Fruit fly (Drosophila melanogaster) whole organism, embryonic: ENCODE data around the gene Pde11.

Source experiments
- Abd-B ChIP-seq: fragments of 200-800 bp; sonication (Bioruptor generic); optimal IDR thresholded peaks from 2 replicates; lab custom pipeline; 2018; ENCODE audit warnings: missing biosample characterization, mild to moderate bottlenecking, missing genetic modification characterization, moderate library complexity
- Aef1 ChIP-seq: fragments of 200-800 bp; sonication (Bioruptor generic); IDR thresholded peaks from 3 replicates; pipeline ENCODE4 v1.3.6; 2022; ENCODE audit warnings: missing biosample characterization, missing genetic modification characterization
- Bteb2 ChIP-seq: fragments of 200-800 bp; sonication (Bioruptor generic); optimal IDR thresholded peaks from 2 replicates; lab custom pipeline; 2016; ENCODE audit warnings: missing biosample characterization, missing genetic modification characterization
- CG11085 ChIP-seq: fragments of 200-800 bp; sonication (Bioruptor generic); IDR thresholded peaks from 2 replicates; pipeline ENCODE4 v1.3.6; 2022; ENCODE audit warnings: missing biosample characterization, missing genetic modification characterization
- CG14014 ChIP-seq: fragments of 200-800 bp; sonication (Bioruptor generic); IDR thresholded peaks from 2 replicates; pipeline ENCODE4 v1.3.6; 2022; ENCODE audit warnings: missing biosample characterization, missing genetic modification characterization
- CG14710 ChIP-seq: fragments of 200-800 bp; sonication (Bioruptor generic); optimal IDR thresholded peaks from 3 replicates; lab custom pipeline; 2019; ENCODE audit warnings: missing biosample characterization, mild to moderate bottlenecking, missing genetic modification characterization, moderate library complexity
- CG14860 ChIP-seq: fragments of 200-800 bp; sonication (Bioruptor generic); IDR thresholded peaks from 3 replicates; pipeline ENCODE4 v1.3.6; 2022; ENCODE audit warnings: missing biosample characterization, missing genetic modification characterization; ENCODE audit not compliant: partially characterized antibody
- CG14965 ChIP-seq: fragments of 200-800 bp; sonication (Bioruptor generic); optimal IDR thresholded peaks from 2 replicates; lab custom pipeline; 2016; ENCODE audit warnings: missing biosample characterization, missing genetic modification characterization, borderline replicate concordance
- CG17568 ChIP-seq: fragments of 200-800 bp; sonication (Bioruptor generic); optimal IDR thresholded peaks from 2 replicates; lab custom pipeline; 2018; ENCODE audit warnings: missing biosample characterization, mild to moderate bottlenecking, missing genetic modification characterization, moderate library complexity
- CG17802 ChIP-seq: fragments of 200-800 bp; sonication (Bioruptor generic); optimal IDR thresholded peaks from 2 replicates; lab custom pipeline; 2018; ENCODE audit warnings: missing biosample characterization, mild to moderate bottlenecking, missing genetic modification characterization, moderate library complexity
- CG17829 ChIP-seq: fragments of 200-800 bp; optimal IDR thresholded peaks from 2 replicates; lab custom pipeline; 2019; ENCODE audit warnings: missing biosample characterization, mild to moderate bottlenecking, missing genetic modification characterization, moderate library complexity
- CG18599 ChIP-seq: fragments of 200-800 bp; sonication (Bioruptor generic); optimal IDR thresholded peaks from 3 replicates; lab custom pipeline; 2017; ENCODE audit warnings: missing biosample characterization, missing genetic modification characterization, mild to moderate bottlenecking, moderate library complexity, missing genetic modification reagents
- CG18764 ChIP-seq: fragments of 200-800 bp; sonication (Bioruptor generic); optimal IDR thresholded peaks from 3 replicates; lab custom pipeline; 2016; ENCODE audit warnings: missing biosample characterization, missing genetic modification characterization
- CG2120 ChIP-seq: fragments of 200-800 bp; sonication (Bioruptor generic); optimal IDR thresholded peaks from 3 replicates; lab custom pipeline; 2016; ENCODE audit warnings: missing biosample characterization, missing genetic modification characterization
- CG2202 ChIP-seq: fragments of 200-800 bp; sonication (Bioruptor generic); optimal IDR thresholded peaks from 2 replicates; lab custom pipeline; 2018; ENCODE audit warnings: missing biosample characterization, mild to moderate bottlenecking, missing genetic modification characterization
- CG31365 ChIP-seq: fragments of 200-800 bp; sonication (Bioruptor generic); optimal IDR thresholded peaks from 2 replicates; lab custom pipeline; 2018; ENCODE audit warnings: missing biosample characterization, mild to moderate bottlenecking, missing genetic modification characterization
- CG32532 ChIP-seq: fragments of 200-800 bp; sonication (Bioruptor generic); IDR thresholded peaks from 2 replicates; pipeline ENCODE4 v1.3.6; 2022; ENCODE audit warnings: missing biosample characterization, missing genetic modification characterization
- CG34422 ChIP-seq: fragments of 200-800 bp; sonication (Bioruptor generic); IDR thresholded peaks from 3 replicates; pipeline ENCODE4 v1.3.6; 2022; ENCODE audit warnings: missing biosample characterization, missing genetic modification characterization
- CG3847 ChIP-seq: fragments of 200-800 bp; sonication (Bioruptor generic); IDR thresholded peaks from 2 replicates; pipeline ENCODE4 v1.3.6; 2022; ENCODE audit warnings: missing biosample characterization, missing genetic modification characterization
- CG4820 ChIP-seq: fragments of 200-800 bp; sonication (Bioruptor generic); optimal IDR thresholded peaks from 3 replicates; lab custom pipeline; 2016; ENCODE audit warnings: missing biosample characterization, missing genetic modification characterization
- CG5180 ChIP-seq: fragments of 200-800 bp; sonication (Bioruptor generic); optimal IDR thresholded peaks from 3 replicates; lab custom pipeline; 2017; ENCODE audit warnings: missing biosample characterization, missing genetic modification characterization, mild to moderate bottlenecking, moderate library complexity, missing genetic modification reagents
- CG6175 ChIP-seq: fragments of 200-800 bp; sonication (Bioruptor generic); IDR thresholded peaks from 3 replicates; pipeline ENCODE4 v1.3.6; 2022; ENCODE audit warnings: missing biosample characterization, missing genetic modification characterization
- CG7928 ChIP-seq: fragments of 200-800 bp; sonication (Bioruptor generic); optimal IDR thresholded peaks from 2 replicates; lab custom pipeline; 2017; ENCODE audit warnings: missing biosample characterization, mild to moderate bottlenecking, missing genetic modification characterization
- CG8388 ChIP-seq: fragments of 200-800 bp; sonication (Bioruptor generic); optimal IDR thresholded peaks from 2 replicates; lab custom pipeline; 2019; ENCODE audit warnings: missing biosample characterization, mild to moderate bottlenecking, missing genetic modification characterization, moderate library complexity
- CG9727 ChIP-seq: fragments of 200-800 bp; sonication (Bioruptor generic); optimal IDR thresholded peaks from 3 replicates; lab custom pipeline; 2017; ENCODE audit warnings: missing biosample characterization, mild to moderate bottlenecking, missing genetic modification characterization
- CoRest ChIP-seq: fragments of 200-800 bp; sonication (Bioruptor generic); optimal IDR thresholded peaks from 3 replicates; lab custom pipeline; 2018; ENCODE audit warnings: missing biosample characterization, mild to moderate bottlenecking, missing genetic modification characterization, moderate library complexity
- Deaf1 ChIP-seq: fragments of 200-800 bp; optimal IDR thresholded peaks from 3 replicates; lab custom pipeline; 2019; ENCODE audit warnings: missing biosample characterization, mild to moderate bottlenecking, missing genetic modification characterization, moderate library complexity
- Jarid2 ChIP-seq: fragments of 200-800 bp; sonication (Bioruptor generic); optimal IDR thresholded peaks from 3 replicates; lab custom pipeline; 2017; ENCODE audit warnings: mild to moderate bottlenecking, missing biosample characterization, missing genetic modification reagents, missing genetic modification characterization
- Med ChIP-seq: fragments of 200-800 bp; sonication (Bioruptor generic); peaks from one replicate; lab custom pipeline; 2016; ENCODE audit warnings: missing biosample characterization, missing genetic modification characterization, mild to moderate bottlenecking, inconsistent platforms, moderate library complexity
- Nf-YA ChIP-seq: fragments of 200-800 bp; sonication (Bioruptor generic); IDR thresholded peaks from 2 replicates; pipeline ENCODE4 v1.3.6; 2022; ENCODE audit warnings: missing biosample characterization, missing genetic modification characterization
- Optix ChIP-seq: fragments of 200-800 bp; sonication (Bioruptor generic); IDR thresholded peaks from 3 replicates; pipeline ENCODE4 v1.3.6; 2022; ENCODE audit warnings: missing biosample characterization, missing genetic modification characterization
- Rx ChIP-seq: fragments of 200-800 bp; sonication (Bioruptor generic); IDR thresholded peaks from 2 replicates; pipeline ENCODE4 v1.3.6; 2022; ENCODE audit warnings: missing biosample characterization, missing genetic modification characterization
- Sin3A ChIP-seq: fragments of >200 bp; optimal IDR thresholded peaks from 2 replicates; lab custom pipeline; 2018
- Taf1 ChIP-seq: fragments of 200-800 bp; sonication (Bioruptor generic); IDR thresholded peaks from 2 replicates; pipeline ENCODE4 v1.3.6; 2022; ENCODE audit warnings: missing biosample characterization, missing genetic modification characterization
- crol ChIP-seq: fragments of 200-800 bp; sonication (Bioruptor generic); IDR thresholded peaks from 2 replicates; pipeline ENCODE4 v1.3.6; 2022; ENCODE audit warnings: missing biosample characterization, missing genetic modification characterization
- ems ChIP-seq: fragments of 200-800 bp; sonication (Bioruptor generic); optimal IDR thresholded peaks from 3 replicates; lab custom pipeline; 2016; ENCODE audit warnings: missing biosample characterization, missing genetic modification characterization
- en ChIP-seq: fragments of 200-800 bp; sonication (Bioruptor generic); optimal IDR thresholded peaks from 2 replicates; lab custom pipeline; 2016; ENCODE audit warnings: missing biosample characterization, missing genetic modification characterization
- ewg ChIP-seq: fragments of 200-800 bp; sonication (Bioruptor generic); optimal IDR thresholded peaks from 3 replicates; lab custom pipeline; 2017; ENCODE audit warnings: mild to moderate bottlenecking, missing biosample characterization, missing genetic modification reagents, missing genetic modification characterization
- fu2 ChIP-seq: fragments of 200-800 bp; sonication (Bioruptor generic); optimal IDR thresholded peaks from 2 replicates; lab custom pipeline; 2016; ENCODE audit warnings: missing biosample characterization, missing genetic modification characterization
- mam ChIP-seq: fragments of 200-800 bp; sonication (Bioruptor generic); optimal IDR thresholded peaks from 3 replicates; lab custom pipeline; 2016; ENCODE audit warnings: missing biosample characterization, missing genetic modification characterization
- nau ChIP-seq: fragments of 200-800 bp; sonication (Bioruptor generic); optimal IDR thresholded peaks from 3 replicates; lab custom pipeline; 2017; ENCODE audit warnings: missing biosample characterization, mild to moderate bottlenecking, missing genetic modification characterization, missing genetic modification reagents
- otp ChIP-seq: fragments of 200-800 bp; sonication (Bioruptor generic); IDR thresholded peaks from 3 replicates; pipeline ENCODE4, ENCODE4 v1.3.6; 2022; ENCODE audit warnings: missing biosample characterization, missing genetic modification characterization
- phol ChIP-seq: fragments of 200-800 bp; sonication (Bioruptor generic); optimal IDR thresholded peaks from 3 replicates; lab custom pipeline; 2018; ENCODE audit warnings: missing biosample characterization, mild to moderate bottlenecking, missing genetic modification characterization, moderate library complexity
- sd ChIP-seq: fragments of 200-800 bp; sonication (Bioruptor generic); optimal IDR thresholded peaks from 3 replicates; lab custom pipeline; 2018; ENCODE audit warnings: missing biosample characterization, mild to moderate bottlenecking, missing genetic modification characterization, moderate library complexity
- sens ChIP-seq: fragments of 200-800 bp; sonication (Bioruptor generic); peaks from one replicate; lab custom pipeline; 2016; ENCODE audit warnings: missing biosample characterization, missing genetic modification characterization
- slbo ChIP-seq: fragments of 200-800 bp; sonication (Bioruptor generic); IDR thresholded peaks from 2 replicates; pipeline ENCODE4 v1.3.6; 2022; ENCODE audit warnings: missing biosample characterization, missing genetic modification characterization
- so ChIP-seq: fragments of 200-800 bp; sonication (Bioruptor generic); IDR thresholded peaks from 3 replicates; pipeline ENCODE4 v1.3.6; 2022; ENCODE audit warnings: missing biosample characterization, missing genetic modification characterization
- sob ChIP-seq: fragments of 200-800 bp; sonication (Bioruptor generic); IDR thresholded peaks from 2 replicates; pipeline ENCODE4 v1.3.6; 2022; ENCODE audit warnings: missing biosample characterization, missing genetic modification characterization
- sr ChIP-seq: fragments of 200-800 bp; sonication (Bioruptor generic); IDR thresholded peaks from 3 replicates; pipeline ENCODE4 v1.3.6; 2022; ENCODE audit warnings: missing biosample characterization, missing genetic modification characterization
- tgo ChIP-seq: fragments of 200-800 bp; sonication (Bioruptor generic); IDR thresholded peaks from 3 replicates; pipeline ENCODE4 v1.3.6; 2022; ENCODE audit warnings: missing biosample characterization, missing genetic modification characterization
- usp ChIP-seq: fragments of >200 bp; optimal IDR thresholded peaks from 2 replicates; lab custom pipeline; 2017; ENCODE audit warnings: missing biosample characterization, missing genetic modification characterization
- zf30C ChIP-seq: fragments of 200-800 bp; sonication (Bioruptor generic); optimal IDR thresholded peaks from 3 replicates; lab custom pipeline; 2018; ENCODE audit warnings: missing biosample characterization, mild to moderate bottlenecking, missing genetic modification characterization

Gene Pde11

dm6 chr2L:18503760-18504159 is 86.4 kb downstream of the Pde11 start, which contains the start of gene kon (continued):
- TF ChIP-seq CG17829 (tag; lab: Kevin White, UChicago) (peak; percentile 13), Rx (GFP tag; lab: Robert Waterston, UW) (0 out of 2 replicates have a peak, but pooled peaks have one; percentile 11), sd (tag; lab: Kevin White, UChicago) (peak; percentile 63), Deaf1 (tag; lab: Kevin White, UChicago) (peak; percentile 89), CG2120 (GFP tag; lab: Kevin White, UChicago) (no peak), slbo (GFP tag; lab: Robert Waterston, UW) (0 out of 2 replicates have a peak, but pooled peaks have one; percentile 9), CG9727 (no peak), CG17802 (tag; lab: Kevin White, UChicago) (no peak), CG3847 (GFP tag; lab: Robert Waterston, UW) (0 out of 2 replicates have a peak, but pooled peaks have one; percentile 26), ewg (peak; percentile 11), Optix (GFP tag; lab: Robert Waterston, UW) (0 out of 3 replicates have a peak, but pooled peaks have one; percentile 36), Nf-YA (GFP tag; lab: Robert Waterston, UW) (no peak), CG31365 (tag; lab: Kevin White, UChicago) (no peak), otp (GFP tag; lab: Robert Waterston, UW) (peak; percentile 39; the same call in 1 of the 3 replicates), nau (GFP tag; lab: Kevin White, UChicago) (no peak), zf30C (no peak), Bteb2 (GFP tag; lab: Kevin White, UChicago) (no peak), tgo (no peak), fu2 (no peak), Taf1 (GFP tag; lab: Robert Waterston, UW) (no peak), Sin3A (lab: Kevin White, UChicago) (no peak), sens (GFP tag; lab: Kevin White, UChicago) (peak; percentile 82), ems (GFP tag; lab: Kevin White, UChicago) (no peak), CG14014 (no peak), CG32532 (GFP tag; lab: Robert Waterston, UW) (0 out of 2 replicates have a peak, but pooled peaks have one; percentile 27), CG4820 (GFP tag; lab: Kevin White, UChicago) (no peak), Abd-B (GFP tag; lab: Kevin White, UChicago) (no peak), CG7928 (GFP tag; lab: Kevin White, UChicago) (no peak), so (GFP tag; lab: Robert Waterston, UW) (0 out of 3 replicates have a peak, but pooled peaks have one; percentile 34), CG14965 (GFP tag; lab: Kevin White, UChicago) (no peak), crol (GFP tag; lab: Robert Waterston, UW) (peak; percentile 67), Med (peak; percentile 66), mam (GFP tag; lab: Kevin White, UChicago) (no peak), Aef1 (GFP tag; lab: Robert Waterston, UW) (no peak), CoRest (tag; lab: Kevin White, UChicago) (no peak), sr (GFP tag; lab: Robert Waterston, UW) (peak; percentile 71), CG18764 (GFP tag; lab: Kevin White, UChicago) (no peak), usp (GFP tag; lab: Kevin White, UChicago) (no peak), CG6175 (GFP tag; lab: Robert Waterston, UW) (0 out of 3 replicates have a peak, but pooled peaks have one; percentile 37), CG2202 (no peak), sob (GFP tag; lab: Robert Waterston, UW) (no peak), phol (tag; lab: Kevin White, UChicago) (no peak), en (GFP tag; lab: Kevin White, UChicago) (no peak), CG14710 (tag; lab: Kevin White, UChicago) (no peak), CG11085 (GFP tag; lab: Robert Waterston, UW) (no peak), CG8388 (GFP tag; lab: Kevin White, UChicago) (no peak), CG5180 (GFP tag; lab: Kevin White, UChicago) (no peak), CG18599 (GFP tag; lab: Kevin White, UChicago) (peak; percentile 2), Jarid2 (GFP tag; lab: Kevin White, UChicago) (peak; percentile 76), CG34422 (GFP tag; lab: Robert Waterston, UW) (peak; percentile 45; the same call in 1 of the 3 replicates), CG17568 (no peak), CG14860 (no peak)
